Worm (Caenorhabditis elegans): ENCODE data around the gene str-40.

DNA sequence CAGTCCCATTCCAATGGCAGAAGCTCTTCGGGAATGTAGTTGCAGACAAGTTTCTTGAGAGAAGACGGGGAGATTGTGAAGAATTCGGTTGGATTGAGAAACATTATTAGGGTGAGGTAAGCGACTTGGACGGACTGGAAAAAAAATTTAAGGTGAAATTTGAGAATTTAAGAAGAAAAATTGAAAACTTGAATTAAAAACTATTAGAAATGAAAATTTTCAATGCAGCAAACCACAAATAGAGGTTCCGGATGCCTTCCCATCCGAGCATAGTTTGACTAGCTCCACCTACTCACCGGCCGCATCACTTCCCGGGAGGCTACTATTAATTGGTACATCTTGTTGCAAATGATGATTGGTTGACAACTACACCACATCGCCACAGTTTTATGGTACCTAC is 44.8 kb upstream of the str-40 start, which contains the start of gene Y73C8C.8:
- TF ChIP-seq ceh-34 (tag; optimal IDR thresholded peaks at IDR 0.05) (no peak), nhr-11 (tag; optimal IDR thresholded peaks at IDR 0.05) (no peak)
